Worm (Caenorhabditis elegans): ENCODE results near the gene C08E8.1.

DNA sequence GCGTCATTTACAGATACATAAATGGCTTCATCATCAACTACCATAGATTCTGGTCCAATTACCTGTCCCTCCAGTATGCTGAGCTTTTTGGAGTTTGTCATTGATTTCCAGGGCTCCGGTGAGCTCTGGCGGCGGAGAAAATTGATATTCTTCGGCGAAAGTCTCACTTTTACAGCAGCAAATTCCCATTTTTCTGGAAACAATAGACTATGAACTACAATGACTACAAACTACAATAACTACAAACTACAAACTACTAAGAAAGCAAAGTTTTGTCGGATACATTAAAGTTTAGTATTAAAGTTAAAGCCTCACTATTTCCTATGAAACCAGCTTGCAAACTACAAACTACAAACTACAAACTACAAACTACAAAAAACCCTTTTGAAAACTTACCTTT is 6.6 kb downstream of the C08E8.1 start, which contains the start of gene C08E8.2:
- TF ChIP-seq sox-4 (tag; optimal IDR thresholded peaks at IDR 0.05) (no peak), fkh-6 (tag; optimal IDR thresholded peaks at IDR 0.05) (no peak)

Data from whole organism, late embryonic.